Fruit fly (Drosophila melanogaster) Kc167 (cell line): ENCODE data around the gene CG14811.

Experiments used
- Myc ChIP-seq: fragments of >200 bp; optimal IDR thresholded peaks from 2 replicates; lab custom pipeline; 2017; ENCODE audit warnings: missing external identifiers
- Sin3A ChIP-seq: fragments of >200 bp; optimal IDR thresholded peaks from 2 replicates; lab custom pipeline; 2018; ENCODE audit warnings: missing external identifiers
- h ChIP-seq: fragments of >200 bp; optimal IDR thresholded peaks from 3 replicates; lab custom pipeline; 2018; ENCODE audit warnings: missing external identifiers
- insv ChIP-seq: fragments of >200 bp; optimal IDR thresholded peaks from 3 replicates; lab custom pipeline; 2018; ENCODE audit warnings: missing external identifiers
- psq ChIP-seq: fragments of >200 bp; optimal IDR thresholded peaks from 2 replicates; lab custom pipeline; 2017; ENCODE audit warnings: missing external identifiers
- ttk ChIP-seq: sonication (Bioruptor generic); optimal IDR thresholded peaks from 2 replicates; lab custom pipeline; 2017; ENCODE audit warnings: missing external identifiers

The CG14811 gene

DNA sequence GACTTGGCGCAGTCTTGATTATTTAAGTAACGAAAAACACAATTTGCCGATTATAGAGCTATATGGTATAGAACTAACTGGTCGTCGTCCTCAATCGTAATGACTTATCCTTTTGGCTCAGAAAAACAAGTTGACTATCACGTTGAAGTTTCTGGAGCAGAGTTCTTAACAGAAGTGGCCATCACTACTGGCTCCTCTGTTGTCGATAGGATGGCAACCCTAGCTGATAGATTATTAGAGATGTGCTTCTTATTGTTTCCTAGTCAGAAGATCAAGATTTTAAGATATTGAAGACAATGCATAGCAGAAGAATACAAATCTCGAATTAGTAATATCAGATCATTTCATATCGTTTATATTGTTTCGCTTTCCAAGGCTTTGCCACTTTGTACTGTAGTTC is at the start of gene CG14811:
TSS of gene CG14811 (minus strand) at position 101 of the 400 bp plus-strand sequence.
- TF ChIP-seq psq (lab: Kevin White, UChicago): no peak
- no peak for TF ChIP-seq Sin3A
- TF ChIP-seq Myc (lab: Kevin White, UChicago): no peak
- TF ChIP-seq ttk (lab: Kevin White, UChicago): no peak
- TF ChIP-seq h (lab: Kevin White, UChicago): no peak
- no peak for TF ChIP-seq insv

DNA sequence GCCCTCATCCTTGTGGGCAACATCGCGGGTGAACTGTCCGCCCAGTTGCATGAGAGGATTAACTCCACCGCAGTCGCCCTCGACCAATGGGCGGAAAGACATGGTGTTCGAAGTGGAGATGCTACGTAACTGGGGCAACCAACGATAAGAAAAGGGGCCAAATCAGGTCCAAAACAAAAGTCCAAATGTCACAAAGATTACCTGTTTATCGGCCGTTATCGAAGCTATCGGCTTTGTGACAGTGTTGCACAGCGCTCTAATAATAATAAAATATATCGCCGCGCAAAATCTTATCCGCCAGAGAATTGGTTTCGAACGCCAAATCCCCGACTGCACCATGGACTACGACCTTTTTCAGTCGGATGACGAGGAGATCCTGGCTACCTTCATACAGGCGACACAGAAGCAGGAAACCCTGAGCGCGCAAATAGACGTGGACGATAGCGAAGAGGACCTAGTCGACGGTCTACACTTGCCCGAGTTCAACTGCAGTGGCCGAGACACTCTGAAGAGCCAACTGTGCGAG is 46.5 kb upstream of the CG14811 start, which contains the start of the genes CG14803 and Pex5:
TSS of gene CG14803 (plus strand) at position 285 of the 526 bp plus-strand sequence.
TSS of gene Pex5 (minus strand) at position 476 of the 526 bp plus-strand sequence.
- no peak for TF ChIP-seq insv
- no peak for TF ChIP-seq Myc (lab: Kevin White, UChicago)
- no peak for TF ChIP-seq Sin3A
- no peak for TF ChIP-seq h (lab: Kevin White, UChicago)
- TF ChIP-seq ttk (lab: Kevin White, UChicago): no peak
- no peak for TF ChIP-seq psq (lab: Kevin White, UChicago)

DNA sequence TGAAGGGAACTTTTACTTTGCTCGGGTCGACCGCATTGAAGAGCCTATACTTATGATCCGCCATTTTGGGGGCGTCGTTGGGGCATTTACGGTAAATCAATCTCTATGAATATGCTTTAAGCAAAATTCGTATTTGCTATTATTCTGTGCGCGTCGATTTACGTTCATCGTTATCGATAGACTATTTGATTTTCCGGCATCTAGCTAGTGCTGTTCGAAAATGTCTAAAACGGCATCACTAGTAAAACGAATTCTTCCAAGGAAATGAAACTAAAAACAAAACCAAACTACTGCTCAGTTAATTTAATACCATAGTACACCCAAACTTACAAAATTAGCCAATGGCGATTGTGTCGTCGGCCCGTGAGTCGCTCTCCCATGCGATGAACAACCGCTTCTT is 43.5 kb upstream of the CG14811 start, which contains the start of the genes Gcna and MED18:
TSS of gene Gcna (minus strand) at position 163 of the 400 bp plus-strand sequence.
TSS of gene MED18 (plus strand) at position 237 of the 400 bp plus-strand sequence.
- TF ChIP-seq Myc (lab: Kevin White, UChicago): no peak

DNA sequence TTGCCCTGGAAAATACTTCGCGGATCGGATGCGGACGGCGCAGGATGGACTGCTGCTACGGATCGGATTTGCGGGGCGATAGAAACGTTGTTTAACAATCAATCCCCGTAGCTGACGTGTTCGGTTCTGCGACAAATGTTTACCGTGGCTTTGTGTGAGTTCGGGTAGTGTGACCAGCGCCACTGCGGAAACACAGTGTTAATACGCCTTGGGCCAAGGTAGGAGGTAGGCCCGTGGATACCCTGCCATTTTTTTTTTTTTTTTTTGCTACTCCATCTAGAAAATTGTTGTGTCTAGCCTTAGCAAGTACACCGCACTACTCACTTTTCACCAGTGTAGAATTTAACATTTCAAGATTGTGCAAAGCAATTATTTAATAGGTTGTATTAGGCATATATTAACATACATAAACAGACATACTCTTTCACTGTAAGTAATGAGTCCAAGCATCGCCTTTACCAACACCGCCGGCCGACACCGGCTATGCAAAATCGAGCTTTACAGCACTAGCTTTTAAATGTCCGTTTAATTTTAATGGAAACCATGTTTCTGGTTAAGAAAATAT is 39.5 kb upstream of the CG14811 start, which contains the start of gene deltaCOP:
TSS of gene deltaCOP (minus strand) at position 171 of the 565 bp plus-strand sequence.
- TF ChIP-seq insv (no peak), h (lab: Kevin White, UChicago) (no peak), Sin3A (no peak), Myc (lab: Kevin White, UChicago) (no peak), psq (lab: Kevin White, UChicago) (no peak), ttk (lab: Kevin White, UChicago) (no peak)

DNA sequence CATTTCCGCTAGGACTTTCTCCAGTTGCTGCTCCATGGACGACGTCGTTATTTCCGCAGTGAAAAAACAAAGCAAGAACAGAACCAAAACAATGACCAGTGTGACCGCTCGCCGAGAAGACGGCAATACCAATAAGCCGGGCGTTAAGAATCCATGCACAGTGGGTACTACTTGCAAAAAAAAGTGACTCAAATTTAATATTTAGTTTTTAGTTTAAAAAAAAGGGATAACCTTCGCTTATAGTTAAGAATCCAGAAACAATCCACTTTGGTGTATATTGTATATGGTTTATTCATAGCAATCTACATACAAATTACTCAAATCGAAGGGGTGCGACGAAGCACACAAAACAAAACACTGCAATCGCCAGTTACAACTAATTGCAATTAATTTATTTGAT is 36.7 kb upstream of the CG14811 start, which contains the start of gene Lamtor5:
TSS of gene Lamtor5 (minus strand) at position 105 of the 400 bp plus-strand sequence.
- TF ChIP-seq psq (lab: Kevin White, UChicago) (no peak), Myc (lab: Kevin White, UChicago) (no peak), ttk (lab: Kevin White, UChicago) (no peak), Sin3A (no peak), insv (no peak), h (lab: Kevin White, UChicago) (no peak)

DNA sequence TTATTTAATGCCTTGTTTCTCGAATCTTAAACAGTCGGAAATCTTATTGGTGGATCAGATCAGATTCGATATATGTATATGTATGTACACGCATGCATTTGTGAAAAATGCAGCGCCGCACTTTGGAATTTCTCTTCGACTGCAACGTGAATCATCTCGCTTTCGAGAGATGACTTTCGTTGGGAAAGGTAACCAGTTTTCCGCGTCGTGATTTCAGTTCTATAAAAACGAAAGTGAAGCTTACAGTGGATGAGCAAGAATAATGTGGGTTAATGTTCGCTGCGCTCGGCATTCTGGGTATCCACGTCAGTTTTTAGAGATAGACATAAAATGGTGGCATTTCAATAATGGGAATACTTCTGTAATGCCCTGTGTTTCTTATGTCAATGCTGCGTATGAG is 34.4 kb upstream of the CG14811 start:
- TF ChIP-seq Myc (lab: Kevin White, UChicago) (no peak), ttk (lab: Kevin White, UChicago) (no peak), h (lab: Kevin White, UChicago) (no peak), psq (lab: Kevin White, UChicago) (no peak), Sin3A (no peak), insv (no peak)

DNA sequence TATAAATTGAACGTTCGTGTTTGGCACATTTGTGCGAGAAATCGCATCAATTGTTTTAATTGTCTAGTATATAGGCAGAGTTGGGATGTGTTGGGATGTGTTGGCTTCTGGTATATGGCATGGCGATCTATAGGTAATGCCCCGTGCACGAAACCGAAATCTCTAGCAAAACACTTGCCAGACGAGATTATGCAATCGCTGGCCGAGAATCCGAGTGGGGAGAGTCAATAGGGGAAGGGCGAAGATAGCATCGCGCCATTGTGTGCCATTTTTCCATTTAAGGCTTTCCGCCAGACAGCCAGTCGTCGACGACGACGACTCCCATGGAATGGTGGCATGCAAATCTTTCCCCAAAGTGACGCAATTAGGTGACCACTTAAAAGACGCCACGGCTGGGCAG is 32.7 kb upstream of the CG14811 start:
- TF ChIP-seq h (lab: Kevin White, UChicago) (no peak), ttk (lab: Kevin White, UChicago) (no peak), Myc (lab: Kevin White, UChicago) (no peak), Sin3A (no peak), psq (lab: Kevin White, UChicago) (no peak), insv (no peak)

DNA sequence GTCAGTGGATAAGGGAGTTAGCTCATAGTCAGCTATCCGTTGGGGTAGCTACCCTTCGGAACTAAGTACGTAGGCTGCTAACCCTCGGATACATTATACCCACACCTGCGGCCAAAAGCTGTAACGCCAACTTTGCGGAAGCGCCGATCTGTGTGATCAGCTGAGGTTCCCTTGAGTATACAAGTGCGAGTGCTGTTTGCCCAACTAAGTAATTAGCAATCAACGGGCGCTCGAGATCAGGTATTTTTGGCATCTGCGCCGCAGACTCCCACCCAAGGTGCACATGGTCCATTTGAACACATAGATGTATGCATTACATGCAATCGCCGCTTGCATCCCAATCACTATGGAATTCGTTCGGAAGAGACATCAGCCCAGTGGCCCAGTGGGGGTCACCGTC is 31.9 kb upstream of the CG14811 start:
- no peak for TF ChIP-seq Sin3A
- TF ChIP-seq ttk (lab: Kevin White, UChicago): no peak
- no peak for TF ChIP-seq Myc (lab: Kevin White, UChicago)
- TF ChIP-seq h (lab: Kevin White, UChicago): no peak
- TF ChIP-seq insv: no peak
- no peak for TF ChIP-seq psq (lab: Kevin White, UChicago)

DNA sequence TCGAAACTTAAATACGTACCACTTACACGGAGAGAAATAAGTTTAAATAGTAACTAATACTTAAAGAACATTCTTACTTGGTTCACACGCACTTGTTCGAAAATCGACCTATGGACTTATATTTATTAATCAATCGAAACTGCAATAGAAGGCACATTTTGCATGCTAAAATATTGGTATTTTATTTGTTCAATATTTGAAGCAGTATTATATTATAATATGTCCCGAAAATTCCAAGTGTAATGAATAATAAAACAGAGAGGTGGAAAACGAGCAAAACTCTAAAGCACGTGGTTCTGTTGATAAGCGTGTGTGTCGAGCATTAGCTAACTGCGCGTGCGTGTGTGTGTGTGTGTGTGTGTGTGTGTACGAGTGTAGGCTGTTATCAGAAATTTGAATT is 27.7 kb upstream of the CG14811 start:
- no peak for TF ChIP-seq Myc (lab: Kevin White, UChicago)
- TF ChIP-seq h (lab: Kevin White, UChicago): no peak
- TF ChIP-seq psq (lab: Kevin White, UChicago): no peak
- no peak for TF ChIP-seq ttk (lab: Kevin White, UChicago)
- TF ChIP-seq Sin3A: no peak
- TF ChIP-seq insv: no peak

DNA sequence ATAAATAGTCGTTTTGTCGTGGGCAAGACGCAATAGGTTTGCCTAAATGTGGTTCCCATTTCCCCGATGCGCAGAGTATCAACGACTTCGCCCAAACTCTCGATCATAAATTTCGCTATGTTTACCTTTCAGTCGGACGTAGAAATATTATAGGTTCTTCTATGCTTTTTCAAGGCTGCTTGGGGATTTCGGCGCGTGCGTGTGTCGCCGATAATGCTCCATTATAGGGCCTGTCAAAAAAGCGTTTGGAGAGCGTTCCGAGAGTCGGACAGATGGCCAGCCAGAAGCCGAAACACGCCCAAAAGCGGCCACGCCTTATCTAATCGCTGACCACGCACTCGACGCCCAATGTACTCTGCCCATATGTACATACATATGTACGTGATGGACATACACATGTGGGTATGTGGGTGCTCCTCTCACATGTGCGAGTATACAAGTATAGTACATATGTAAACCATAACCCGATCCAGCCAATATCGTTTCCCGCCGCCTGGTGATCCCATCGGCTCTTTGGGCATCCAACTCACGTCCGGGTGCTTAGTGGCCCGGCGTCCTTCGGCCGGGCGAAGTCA is 26.5 kb upstream of the CG14811 start:
- TF ChIP-seq insv (no peak), psq (lab: Kevin White, UChicago) (no peak), Myc (lab: Kevin White, UChicago) (no peak), Sin3A (no peak), ttk (lab: Kevin White, UChicago) (no peak), h (lab: Kevin White, UChicago) (no peak)

DNA sequence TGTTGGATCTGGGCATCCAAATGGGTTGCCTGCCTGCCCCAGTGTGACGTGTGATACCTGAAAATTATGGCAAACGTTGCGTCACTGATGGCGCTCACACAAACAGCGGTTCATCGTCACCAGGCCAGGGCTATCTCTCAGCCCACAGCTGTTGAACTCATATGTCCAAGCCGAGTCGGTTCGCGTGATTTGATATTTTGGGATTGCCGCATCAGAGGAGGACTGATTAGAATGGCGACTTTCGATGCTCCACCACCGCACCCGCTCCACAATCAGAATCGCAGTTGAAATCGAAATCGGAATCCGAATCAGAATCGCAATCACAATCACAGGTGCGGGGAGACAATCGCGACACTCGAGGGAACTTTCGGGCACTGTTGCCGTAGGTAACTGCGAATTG is 25.6 kb upstream of the CG14811 start:
- TF ChIP-seq psq (lab: Kevin White, UChicago): no peak
- no peak for TF ChIP-seq h (lab: Kevin White, UChicago)
- no peak for TF ChIP-seq Myc (lab: Kevin White, UChicago)
- TF ChIP-seq insv: no peak
- TF ChIP-seq Sin3A: no peak
- no peak for TF ChIP-seq ttk (lab: Kevin White, UChicago)

DNA sequence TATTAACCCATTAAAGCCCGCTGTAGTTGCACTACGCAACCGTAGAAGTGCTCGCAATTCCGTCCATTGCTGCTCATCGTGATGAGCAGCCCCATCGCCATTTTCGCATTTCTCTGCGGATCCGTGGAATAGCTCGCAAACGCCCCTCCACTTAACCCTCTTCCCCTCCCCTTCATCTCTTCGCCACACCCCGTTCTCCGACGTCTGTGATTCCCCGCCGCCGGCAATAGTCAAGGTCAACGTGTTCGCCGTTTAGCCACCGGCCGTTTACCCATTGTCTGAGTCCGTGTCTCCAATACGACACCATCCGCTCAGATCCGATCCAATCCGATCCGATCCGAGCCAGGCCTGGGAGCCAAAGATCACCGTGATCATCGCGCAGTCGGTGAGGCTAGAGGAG is 24.2 kb upstream of the CG14811 start:
- no peak for TF ChIP-seq h (lab: Kevin White, UChicago)
- TF ChIP-seq psq (lab: Kevin White, UChicago): no peak
- no peak for TF ChIP-seq Myc (lab: Kevin White, UChicago)
- TF ChIP-seq Sin3A: no peak
- TF ChIP-seq ttk (lab: Kevin White, UChicago): no peak
- TF ChIP-seq insv: no peak
